Fruit fly (Drosophila melanogaster): ENCODE measurements around the gene Vap33.

Vap33 gene

DNA sequence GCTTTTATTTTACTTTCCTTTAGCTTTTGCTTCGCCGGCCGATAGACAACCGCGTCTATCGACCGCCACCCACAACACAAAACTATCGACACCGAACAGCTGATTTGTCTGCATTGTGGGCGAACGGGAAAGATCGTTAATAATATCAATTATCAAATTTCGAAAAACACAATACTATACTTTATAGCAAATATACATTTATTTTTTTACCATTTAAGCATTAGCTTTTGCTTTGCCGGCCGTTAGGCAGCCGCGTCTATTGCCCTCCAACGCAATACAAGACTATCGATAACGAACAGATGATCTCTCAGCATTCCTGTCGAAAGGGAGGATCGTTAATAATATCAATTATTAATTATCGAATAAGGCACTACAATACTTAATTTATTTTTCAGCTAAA, 12.6 kb upstream of the Vap33 start, which contains the start of the genes CG2938 and Glos (continued):
- TF ChIP-seq CG6683 (GFP tag; optimal IDR thresholded peaks at IDR 0.05) (no peak), ato (GFP tag; IDR thresholded peaks at IDR 0.05; ENCODE audit: partially characterized antibody) (0 out of 2 replicates have a peak, but pooled peaks have one; percentile 7), cad (GFP tag; optimal IDR thresholded peaks at IDR 0.05) (no peak), yki (optimal IDR thresholded peaks at IDR 0.05) (no peak), CG10565 (GFP tag; optimal IDR thresholded peaks at IDR 0.05) (no peak), stwl (tag; optimal IDR thresholded peaks at IDR 0.05) (peak; percentile 28), Lhr (GFP tag; optimal IDR thresholded peaks at IDR 0.05) (no peak), CG15073 (GFP tag; optimal IDR thresholded peaks at IDR 0.05) (no peak), zen (tag; optimal IDR thresholded peaks at IDR 0.05) (no peak), CG7786 (GFP tag; optimal IDR thresholded peaks at IDR 0.05) (no peak), zfh2 (GFP tag; optimal IDR thresholded peaks at IDR 0.05) (no peak), pho (GFP tag; optimal IDR thresholded peaks at IDR 0.05) (no peak), HLH54F (GFP tag; optimal IDR thresholded peaks at IDR 0.05) (no peak), CG5953 (GFP tag; IDR thresholded peaks at IDR 0.05) (no peak), abd-A (tag; optimal IDR thresholded peaks at IDR 0.05) (no peak), Trl (optimal IDR thresholded peaks at IDR 0.05) (no peak), Trl (GFP tag; optimal IDR thresholded peaks at IDR 0.05) (no peak), CG30020 (tag; optimal IDR thresholded peaks at IDR 0.05) (peak; percentile 19), trh (GFP tag; optimal IDR thresholded peaks at IDR 0.05) (no peak), CG10654 (GFP tag; optimal IDR thresholded peaks at IDR 0.05) (no peak), Drgx (GFP tag; IDR thresholded peaks at IDR 0.05) (no peak), CG10267 (tag; optimal IDR thresholded peaks at IDR 0.05) (peak; percentile 28), CG7963 (GFP tag; IDR thresholded peaks at IDR 0.05; ENCODE audit: partially characterized antibody) (peak; percentile 65), CG7745 (tag; optimal IDR thresholded peaks at IDR 0.05) (no peak), CG4730 (GFP tag; IDR thresholded peaks at IDR 0.05) (no peak), MTF-1 (GFP tag; optimal IDR thresholded peaks at IDR 0.05; ENCODE audit: borderline replicate concordance) (no peak), ERR (GFP tag; optimal IDR thresholded peaks at IDR 0.05) (no peak), mld (GFP tag; IDR thresholded peaks at IDR 0.05; ENCODE audit: partially characterized antibody) (no peak), trem (tag; optimal IDR thresholded peaks at IDR 0.05) (peak; percentile 49), bbx (GFP tag; IDR thresholded peaks at IDR 0.05; ENCODE audit: partially characterized antibody) (peak; percentile 68), CG17186 (GFP tag; optimal IDR thresholded peaks at IDR 0.05) (peak; percentile 18), danr (GFP tag; IDR thresholded peaks at IDR 0.05) (no peak), caup (GFP tag; optimal IDR thresholded peaks at IDR 0.05; ENCODE audit: severe bottlenecking) (no peak), CG18011 (GFP tag; optimal IDR thresholded peaks at IDR 0.05) (no peak), ewg (GFP tag; optimal IDR thresholded peaks at IDR 0.05) (no peak), CG1832 (GFP tag; optimal IDR thresholded peaks at IDR 0.05) (no peak), odd (GFP tag; optimal IDR thresholded peaks at IDR 0.05) (no peak), CG31365 (tag; optimal IDR thresholded peaks at IDR 0.05) (no peak), amos (GFP tag; IDR thresholded peaks at IDR 0.05; ENCODE audit: partially characterized antibody) (peak; percentile 61; the same call in 1 of the 2 replicates), CG13287 (GFP tag; IDR thresholded peaks at IDR 0.05; ENCODE audit: partially characterized antibody) (peak; percentile 84), CG34376 (GFP tag; optimal IDR thresholded peaks at IDR 0.05) (no peak), CG2202 (tag; optimal IDR thresholded peaks at IDR 0.05) (no peak), D19B (GFP tag; optimal IDR thresholded peaks at IDR 0.05) (no peak), CG2116 (GFP tag; optimal IDR thresholded peaks at IDR 0.05) (peak; percentile 84), Hsf (GFP tag; optimal IDR thresholded peaks at IDR 0.05) (no peak), Opbp (GFP tag; IDR thresholded peaks at IDR 0.05; ENCODE audit: partially characterized antibody) (peak; percentile 74; the same call in 2 of the 3 replicates), sug (tag; optimal IDR thresholded peaks at IDR 0.05) (no peak), CG11560 (tag; IDR thresholded peaks at IDR 0.05) (peak; percentile 59; the same call in 1 of the 3 replicates), CG13123 (GFP tag; optimal IDR thresholded peaks at IDR 0.05) (no peak), CG32772 (GFP tag; IDR thresholded peaks at IDR 0.05) (no peak), CG6254 (GFP tag; optimal IDR thresholded peaks at IDR 0.05) (no peak)

Measured in whole organism, embryonic.